Worm (Caenorhabditis elegans) whole organism, L2 larva: ENCODE data around the gene oac-3.

Experiments
- C34F6.9 ChIP-seq: fragments of 150-350 bp; optimal IDR thresholded peaks from 2 replicates; lab custom pipeline; 2014; ENCODE audit warnings: missing biosample characterization, missing genetic modification characterization
- R02D3.7 ChIP-seq: fragments of 150-350 bp; optimal IDR thresholded peaks from 2 replicates; lab custom pipeline; 2014; ENCODE audit warnings: missing biosample characterization, missing genetic modification characterization
- Y55F3AM.14 ChIP-seq: fragments of 200-800 bp; sonication (Bioruptor generic); optimal IDR thresholded peaks from 2 replicates; lab custom pipeline; 2018; ENCODE audit warnings: mild to moderate bottlenecking, missing genetic modification characterization, missing compliant biosample characterization
- aly-2 ChIP-seq: fragments of 150-350 bp; optimal IDR thresholded peaks from 2 replicates; lab custom pipeline; 2014; ENCODE audit warnings: missing biosample characterization, missing genetic modification characterization
- ama-1 ChIP-seq: fragments of 150-350 bp; optimal IDR thresholded peaks from 2 replicates; lab custom pipeline; 2018; ENCODE audit warnings: inconsistent platforms
- blmp-1 ChIP-seq: sonication (generic microtip); optimal IDR thresholded peaks from 2 replicates; lab custom pipeline; 2017; ENCODE audit warnings: missing genetic modification characterization, mild to moderate bottlenecking, missing compliant biosample characterization, antibody characterized with exemption, moderate library complexity; ENCODE audit not compliant: insufficient read depth
- ceh-16 ChIP-seq: fragments of 150-350 bp; optimal IDR thresholded peaks from 2 replicates; lab custom pipeline; 2014; ENCODE audit warnings: missing biosample characterization, missing genetic modification characterization
- crh-2 ChIP-seq: sonication (generic microtip); optimal IDR thresholded peaks from 2 replicates; lab custom pipeline; 2017; ENCODE audit warnings: missing biosample characterization, missing genetic modification characterization
- dmd-4 ChIP-seq: sonication (generic microtip); optimal IDR thresholded peaks from 2 replicates; lab custom pipeline; 2017; ENCODE audit warnings: missing biosample characterization, missing genetic modification characterization
- egl-27 ChIP-seq: sonication (generic microtip); optimal IDR thresholded peaks from 3 replicates; lab custom pipeline; 2017; ENCODE audit warnings: missing biosample characterization, missing genetic modification reagents, missing genetic modification characterization
- elt-1 ChIP-seq: fragments of 150-350 bp; optimal IDR thresholded peaks from 2 replicates; lab custom pipeline; 2014; ENCODE audit warnings: missing biosample characterization, missing genetic modification characterization
- elt-3 ChIP-seq: sonication (generic microtip); optimal IDR thresholded peaks from 2 replicates; lab custom pipeline; 2017; ENCODE audit warnings: missing biosample characterization, missing genetic modification characterization
- lin-11 ChIP-seq: fragments of 150-350 bp; sonication (generic microtip); optimal IDR thresholded peaks from 2 replicates; lab custom pipeline; 2014; ENCODE audit warnings: missing biosample characterization, missing genetic modification characterization, inconsistent platforms, mixed read lengths
- lin-13 ChIP-seq: fragments of 150-350 bp; optimal IDR thresholded peaks from 2 replicates; lab custom pipeline; 2014; ENCODE audit warnings: missing biosample characterization, missing genetic modification reagents, missing genetic modification characterization
- mab-5 ChIP-seq: fragments of 150-350 bp; optimal IDR thresholded peaks from 2 replicates; lab custom pipeline; 2014; ENCODE audit warnings: missing biosample characterization, missing genetic modification characterization
- mbf-1 ChIP-seq: sonication (generic microtip); optimal IDR thresholded peaks from 2 replicates; lab custom pipeline; 2017; ENCODE audit warnings: missing biosample characterization, missing genetic modification characterization
- mdl-1 ChIP-seq, 2 experiments: fragments of 150-350 bp in 1 of 2; sonication (generic microtip) in 1 of 2; optimal IDR thresholded peaks; 2 replicates each; lab custom pipeline; 2017; ENCODE audit warnings: missing biosample characterization in 2 of 2, missing genetic modification characterization in 2 of 2
- nhr-10 ChIP-seq: sonication (generic microtip); optimal IDR thresholded peaks from 2 replicates; lab custom pipeline; 2017; ENCODE audit warnings: missing biosample characterization, missing genetic modification characterization
- nhr-11 ChIP-seq: fragments of 150-350 bp; optimal IDR thresholded peaks from 2 replicates; lab custom pipeline; 2014; ENCODE audit warnings: missing biosample characterization, missing genetic modification characterization
- nhr-12 ChIP-seq: fragments of 150-350 bp; optimal IDR thresholded peaks from 2 replicates; lab custom pipeline; 2014; ENCODE audit warnings: missing biosample characterization, missing genetic modification characterization
- nhr-129 ChIP-seq: fragments of 150-350 bp; optimal IDR thresholded peaks from 2 replicates; lab custom pipeline; 2014; ENCODE audit warnings: missing biosample characterization, missing genetic modification characterization
- nhr-23 ChIP-seq: fragments of 150-350 bp; optimal IDR thresholded peaks from 2 replicates; lab custom pipeline; 2014; ENCODE audit warnings: missing biosample characterization, missing genetic modification reagents, missing genetic modification characterization
- nhr-237 ChIP-seq: fragments of 150-350 bp; optimal IDR thresholded peaks from 2 replicates; lab custom pipeline; 2014; ENCODE audit warnings: missing biosample characterization, missing genetic modification characterization
- nhr-6 ChIP-seq: fragments of 150-350 bp; optimal IDR thresholded peaks from 2 replicates; lab custom pipeline; 2014; ENCODE audit warnings: missing biosample characterization, missing genetic modification characterization
- nhr-77 ChIP-seq: fragments of 150-350 bp; optimal IDR thresholded peaks from 2 replicates; lab custom pipeline; 2014; ENCODE audit warnings: missing biosample characterization, missing genetic modification characterization
- sem-4 ChIP-seq: fragments of 150-350 bp; optimal IDR thresholded peaks from 2 replicates; lab custom pipeline; 2014; ENCODE audit warnings: missing biosample characterization, missing genetic modification reagents, missing genetic modification characterization
- skn-1 ChIP-seq: sonication (generic microtip); optimal IDR thresholded peaks from 2 replicates; lab custom pipeline; 2017; ENCODE audit warnings: missing biosample characterization, missing genetic modification characterization
- sma-3 ChIP-seq: sonication (generic microtip); optimal IDR thresholded peaks from 2 replicates; lab custom pipeline; 2016; ENCODE audit warnings: missing genetic modification reagents, missing genetic modification characterization, missing compliant biosample characterization
- sma-9 ChIP-seq, 2 experiments: fragments of 150-350 bp in 1 of 2; sonication (generic microtip) in 1 of 2; optimal IDR thresholded peaks; 2 replicates each; lab custom pipeline; 2014 to 2016; ENCODE audit warnings: missing genetic modification characterization in 2 of 2, mild to moderate bottlenecking in 1 of 2, missing biosample characterization in 1 of 2, missing compliant biosample characterization in 1 of 2, missing genetic modification reagents in 1 of 2, moderate library complexity in 1 of 2
- snpc-4 ChIP-seq: fragments of 150-350 bp; optimal IDR thresholded peaks from 2 replicates; lab custom pipeline; 2014; ENCODE audit warnings: missing biosample characterization, missing genetic modification characterization
- unc-62 ChIP-seq: fragments of 150-350 bp; optimal IDR thresholded peaks from 2 replicates; lab custom pipeline; 2014; ENCODE audit warnings: missing biosample characterization, missing genetic modification reagents, missing genetic modification characterization
- ztf-1 ChIP-seq: fragments of 200-800 bp; sonication (Bioruptor generic); conservative IDR thresholded peaks from 2 replicates; pipeline ENCODE4 v1.3.6; 2022; ENCODE audit warnings: missing genetic modification characterization, missing compliant biosample characterization
- ztf-11 ChIP-seq: sonication (generic microtip); optimal IDR thresholded peaks from 2 replicates; lab custom pipeline; 2017; ENCODE audit warnings: missing biosample characterization, missing genetic modification characterization

Gene oac-3

ce11 chrV:13862505-13862904 lies 36.8 kb upstream of the oac-3 start, which contains the start of gene srx-137:
Gene srx-137, plus strand, starts transcription at chrV:13862805.
- TF ChIP-seq C34F6.9 (tag; lab: Kevin White, UChicago) (no peak), sma-3 (GFP tag; lab: Kevin White, UChicago) (no peak), sem-4 (tag; lab: Kevin White, UChicago) (no peak)
- TF ChIP-seq, all 48 proteins: peak for 0

ce11 chrV:13863700-13864099 lies 35.6 kb upstream of the oac-3 start:
- TF ChIP-seq lin-11 (tag; lab: Kevin White, UChicago): no peak
- TF ChIP-seq elt-3 (tag; lab: Kevin White, UChicago): no peak
- TF ChIP-seq skn-1: no peak
- no peak for TF ChIP-seq nhr-6 (tag; lab: Kevin White, UChicago)
- no peak for TF ChIP-seq nhr-12 (tag; lab: Kevin White, UChicago)
- no peak for TF ChIP-seq nhr-10 (tag; lab: Kevin White, UChicago)

- TF ChIP-seq egl-27 (tag; lab: Kevin White, UChicago) (no peak), dmd-4 (tag; lab: Kevin White, UChicago) (no peak), sma-9 (GFP tag; optimal IDR thresholded peaks at IDR 0.05; lab: Kevin White, UChicago) (peak; percentile 69), sma-9 (tag; optimal IDR thresholded peaks at IDR 0.05; lab: Kevin White, UChicago) (no peak), ztf-11 (tag; lab: Kevin White, UChicago) (no peak), mdl-1 (tag; optimal IDR thresholded peaks at IDR 0.05; lab: Kevin White, UChicago) (no peak), elt-1 (peak; percentile 87), nhr-12 (tag; lab: Kevin White, UChicago) (no peak), ceh-16 (tag; lab: Kevin White, UChicago) (peak; percentile 62), nhr-23 (peak; percentile 52), lin-13 (no peak)
Observed at ce11 chrV:13866353-13866752, 33.0 kb upstream of the oac-3 start, which contains the start of gene nhr-175. Gene nhr-175, plus strand, starts transcription at chrV:13866691.

DNA sequence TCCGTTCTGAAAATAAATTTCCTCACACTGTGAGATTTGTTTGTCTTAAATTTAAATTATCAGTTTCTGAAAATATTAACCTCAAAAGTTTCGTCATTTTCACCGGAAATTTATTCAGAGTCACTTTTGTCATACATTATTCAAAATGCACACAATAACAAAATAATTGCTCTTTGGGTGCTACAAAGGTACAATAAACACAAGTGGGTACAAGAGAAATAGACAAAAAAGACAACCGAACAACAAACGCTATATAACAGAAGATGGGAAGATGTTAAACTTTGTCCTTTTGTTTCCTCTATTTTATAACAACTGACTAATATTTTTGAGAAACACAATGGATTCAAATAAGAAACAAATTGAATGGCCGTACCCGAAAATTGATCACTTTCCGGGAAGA lies 29.8 kb upstream of the oac-3 start:
- TF ChIP-seq ztf-1 (no peak), nhr-11 (tag; lab: Kevin White, UChicago) (peak; percentile 46)

- TF ChIP-seq blmp-1 (tag; lab: Kevin White, UChicago): no peak
- no peak for TF ChIP-seq elt-3 (tag; lab: Kevin White, UChicago)
- no peak for TF ChIP-seq C34F6.9 (tag; lab: Kevin White, UChicago)
- TF ChIP-seq mab-5 (tag; lab: Kevin White, UChicago): no peak
- TF ChIP-seq crh-2 (tag; lab: Kevin White, UChicago): no peak
- no peak for TF ChIP-seq unc-62 (GFP tag; lab: Kevin White, UChicago)
- no peak for TF ChIP-seq sma-3 (GFP tag; lab: Kevin White, UChicago)
- TF ChIP-seq nhr-10 (tag; lab: Kevin White, UChicago): no peak
Observed at ce11 chrV:13872895-13873294, 26.4 kb upstream of the oac-3 start, which contains the start of gene cpt-5. Gene cpt-5, plus strand, starts transcription at chrV:13873195.

- TF ChIP-seq nhr-237 (tag; lab: Kevin White, UChicago) (no peak), Y55F3AM.14 (no peak), aly-2 (no peak), nhr-12 (tag; lab: Kevin White, UChicago) (no peak)
Observed at ce11 chrV:13873323-13873722, 26.0 kb upstream of the oac-3 start.

- TF ChIP-seq blmp-1 (tag; lab: Kevin White, UChicago): no peak
- no peak for TF ChIP-seq nhr-10 (tag; lab: Kevin White, UChicago)
- TF ChIP-seq sem-4 (tag; lab: Kevin White, UChicago): no peak
- no peak for TF ChIP-seq ceh-16 (tag; lab: Kevin White, UChicago)
- no peak for TF ChIP-seq egl-27 (tag; lab: Kevin White, UChicago)
- no peak for TF ChIP-seq snpc-4 (tag; lab: Kevin White, UChicago)
- no peak for TF ChIP-seq nhr-129
- TF ChIP-seq elt-3 (tag; lab: Kevin White, UChicago): no peak
- no peak for TF ChIP-seq aly-2
- TF ChIP-seq R02D3.7 (tag; lab: Kevin White, UChicago): no peak
- no peak for TF ChIP-seq ama-1 (lab: Kevin White, UChicago)
- no peak for TF ChIP-seq nhr-77 (tag; lab: Kevin White, UChicago)
- no peak for TF ChIP-seq elt-1
- no peak for TF ChIP-seq mbf-1 (tag; lab: Kevin White, UChicago)
- TF ChIP-seq ztf-1: no peak
- TF ChIP-seq crh-2 (tag; lab: Kevin White, UChicago): no peak
- no peak for TF ChIP-seq ztf-11 (tag; lab: Kevin White, UChicago)
- TF ChIP-seq sma-9 (GFP tag; optimal IDR thresholded peaks at IDR 0.05; lab: Kevin White, UChicago): no peak
- TF ChIP-seq sma-9 (tag; optimal IDR thresholded peaks at IDR 0.05; lab: Kevin White, UChicago): no peak
Observed at ce11 chrV:13876529-13876928, 22.8 kb upstream of the oac-3 start, which contains the start of gene T22G5.1. Gene T22G5.1, plus strand, starts transcription at chrV:13876829.
